Fruit fly (Drosophila melanogaster) whole organism, embryonic: ENCODE data around the gene lectin-29Ca.

Source experiments
- Abd-B ChIP-seq: fragments of 200-800 bp; sonication (Bioruptor generic); optimal IDR thresholded peaks from 2 replicates; lab custom pipeline; 2018; ENCODE audit warnings: missing biosample characterization, mild to moderate bottlenecking, missing genetic modification characterization, moderate library complexity
- Ada2b ChIP-seq: fragments of 200-800 bp; sonication (Bioruptor generic); IDR thresholded peaks from 2 replicates; pipeline ENCODE4 v1.3.6; 2022; ENCODE audit warnings: missing biosample characterization, missing genetic modification characterization
- Adf1 ChIP-seq: fragments of 200-800 bp; sonication (Bioruptor generic); IDR thresholded peaks from 2 replicates; pipeline ENCODE4 v1.3.6; 2022; ENCODE audit warnings: missing biosample characterization, missing genetic modification characterization
- BEAF-32 ChIP-seq: fragments of 200-800 bp; sonication (Bioruptor generic); optimal IDR thresholded peaks from 3 replicates; lab custom pipeline; 2017; ENCODE audit warnings: missing biosample characterization, missing genetic modification characterization, mild to moderate bottlenecking, moderate library complexity, missing genetic modification reagents
- Bdp1 ChIP-seq: fragments of 200-800 bp; sonication (Bioruptor generic); optimal IDR thresholded peaks from 3 replicates; lab custom pipeline; 2016; ENCODE audit warnings: missing biosample characterization, missing genetic modification characterization
- CG10147 ChIP-seq: fragments of 200-800 bp; sonication (Bioruptor generic); optimal IDR thresholded peaks from 2 replicates; lab custom pipeline; 2019; ENCODE audit warnings: missing biosample characterization, mild to moderate bottlenecking, missing genetic modification characterization, moderate library complexity
- CG10274 ChIP-seq: fragments of 200-800 bp; sonication (Bioruptor generic); optimal IDR thresholded peaks from 3 replicates; lab custom pipeline; 2017; ENCODE audit warnings: missing biosample characterization, mild to moderate bottlenecking, missing genetic modification characterization
- CG10565 ChIP-seq: fragments of 200-800 bp; sonication (Bioruptor generic); optimal IDR thresholded peaks from 3 replicates; lab custom pipeline; 2016; ENCODE audit warnings: missing biosample characterization, mild to moderate bottlenecking, missing genetic modification characterization
- CG14860 ChIP-seq: fragments of 200-800 bp; sonication (Bioruptor generic); IDR thresholded peaks from 3 replicates; pipeline ENCODE4 v1.3.6; 2022; ENCODE audit warnings: missing biosample characterization, missing genetic modification characterization; ENCODE audit not compliant: partially characterized antibody
- CG16863 ChIP-seq: fragments of 200-800 bp; sonication (Bioruptor generic); optimal IDR thresholded peaks from 3 replicates; lab custom pipeline; 2016; ENCODE audit warnings: missing biosample characterization, missing genetic modification characterization
- CG3065 ChIP-seq: fragments of 200-800 bp; sonication (Bioruptor generic); optimal IDR thresholded peaks from 2 replicates; lab custom pipeline; 2016; ENCODE audit warnings: missing biosample characterization, missing genetic modification characterization
- CG31441 ChIP-seq: fragments of 200-800 bp; sonication (Bioruptor generic); IDR thresholded peaks from 2 replicates; pipeline ENCODE4 v1.3.6; 2022; ENCODE audit warnings: missing biosample characterization, missing genetic modification characterization
- CG4328 ChIP-seq: fragments of 200-800 bp; sonication (Bioruptor generic); optimal IDR thresholded peaks from 3 replicates; lab custom pipeline; 2017; ENCODE audit warnings: missing biosample characterization, missing genetic modification reagents, missing genetic modification characterization
- CG4707 ChIP-seq: fragments of 200-800 bp; sonication (Bioruptor generic); optimal IDR thresholded peaks from 2 replicates; lab custom pipeline; 2018; ENCODE audit warnings: missing biosample characterization, mild to moderate bottlenecking, missing genetic modification characterization, moderate library complexity
- CG5953 ChIP-seq: fragments of 200-800 bp; sonication (Bioruptor generic); IDR thresholded peaks from 2 replicates; pipeline ENCODE4 v1.3.6; 2022; ENCODE audit warnings: missing biosample characterization, missing genetic modification characterization
- CG6272 ChIP-seq: fragments of 200-800 bp; sonication (Bioruptor generic); IDR thresholded peaks from 2 replicates; pipeline ENCODE4 v1.3.6; 2022; ENCODE audit warnings: missing biosample characterization, missing genetic modification characterization
- CG6654 ChIP-seq: fragments of 200-800 bp; sonication (Bioruptor generic); optimal IDR thresholded peaks from 2 replicates; lab custom pipeline; 2017; ENCODE audit warnings: missing biosample characterization, mild to moderate bottlenecking, missing genetic modification characterization
- CG6854 ChIP-seq: fragments of 200-800 bp; sonication (Bioruptor generic); optimal IDR thresholded peaks from 3 replicates; lab custom pipeline; 2017; ENCODE audit warnings: missing biosample characterization, mild to moderate bottlenecking, missing genetic modification characterization
- CG9437 ChIP-seq: fragments of 200-800 bp; sonication (Bioruptor generic); optimal IDR thresholded peaks from 2 replicates; lab custom pipeline; 2018; ENCODE audit warnings: missing biosample characterization, mild to moderate bottlenecking, missing genetic modification characterization
- CG9727 ChIP-seq: fragments of 200-800 bp; sonication (Bioruptor generic); optimal IDR thresholded peaks from 3 replicates; lab custom pipeline; 2017; ENCODE audit warnings: missing biosample characterization, mild to moderate bottlenecking, missing genetic modification characterization
- Doc3 ChIP-seq: fragments of 200-800 bp; sonication (Bioruptor generic); IDR thresholded peaks from 3 replicates; pipeline ENCODE4 v1.3.6; 2022; ENCODE audit warnings: missing biosample characterization, missing genetic modification characterization; ENCODE audit not compliant: partially characterized antibody
- Gsc ChIP-seq: fragments of 200-800 bp; sonication (Bioruptor generic); IDR thresholded peaks from 2 replicates; pipeline ENCODE4 v1.3.6; 2022; ENCODE audit warnings: missing biosample characterization, missing genetic modification characterization
- HmgZ ChIP-seq: fragments of 200-800 bp; sonication (Bioruptor generic); optimal IDR thresholded peaks from 2 replicates; lab custom pipeline; 2018; ENCODE audit warnings: missing biosample characterization, mild to moderate bottlenecking, missing genetic modification characterization
- Hmx ChIP-seq: fragments of 200-800 bp; sonication (Bioruptor generic); optimal IDR thresholded peaks from 2 replicates; lab custom pipeline; 2016; ENCODE audit warnings: missing biosample characterization, missing genetic modification characterization
- Mes4 ChIP-seq: fragments of 200-800 bp; sonication (Bioruptor generic); optimal IDR thresholded peaks from 2 replicates; lab custom pipeline; 2016; ENCODE audit warnings: missing biosample characterization, missing genetic modification characterization
- NK7.1 ChIP-seq: fragments of 200-800 bp; sonication (Bioruptor generic); optimal IDR thresholded peaks from 3 replicates; lab custom pipeline; 2016; ENCODE audit warnings: missing biosample characterization, missing genetic modification characterization
- Opbp ChIP-seq: fragments of 200-800 bp; sonication (Bioruptor generic); IDR thresholded peaks from 3 replicates; pipeline ENCODE4 v1.3.6; 2022; ENCODE audit warnings: missing biosample characterization, missing genetic modification characterization; ENCODE audit not compliant: partially characterized antibody
- Ravus ChIP-seq: fragments of 200-800 bp; sonication (Bioruptor generic); IDR thresholded peaks from 2 replicates; pipeline ENCODE4 v1.3.6; 2022; ENCODE audit warnings: missing biosample characterization, missing genetic modification characterization
- Rfx ChIP-seq: fragments of 200-800 bp; sonication (Bioruptor generic); IDR thresholded peaks from 2 replicates; pipeline ENCODE4 v1.3.6; 2022; ENCODE audit warnings: missing biosample characterization, missing genetic modification characterization
- cad ChIP-seq: fragments of >200 bp; optimal IDR thresholded peaks from 2 replicates; lab custom pipeline; 2017; ENCODE audit warnings: missing biosample characterization, missing genetic modification characterization
- cwo ChIP-seq: fragments of 200-800 bp; sonication (Bioruptor generic); optimal IDR thresholded peaks from 3 replicates; lab custom pipeline; 2017; ENCODE audit warnings: missing biosample characterization, missing genetic modification characterization, mild to moderate bottlenecking, moderate library complexity, missing genetic modification reagents
- disco-r ChIP-seq: fragments of 200-800 bp; sonication (Bioruptor generic); optimal IDR thresholded peaks from 2 replicates; lab custom pipeline; 2016; ENCODE audit warnings: missing biosample characterization, missing genetic modification characterization
- dmrt99B ChIP-seq: fragments of 200-800 bp; sonication (Bioruptor generic); optimal IDR thresholded peaks from 2 replicates; lab custom pipeline; 2018; ENCODE audit warnings: missing biosample characterization, mild to moderate bottlenecking, missing genetic modification characterization, moderate library complexity
- emc ChIP-seq: fragments of 200-800 bp; sonication (Bioruptor generic); optimal IDR thresholded peaks from 2 replicates; lab custom pipeline; 2016; ENCODE audit warnings: missing biosample characterization, missing genetic modification characterization
- ems ChIP-seq: fragments of 200-800 bp; sonication (Bioruptor generic); optimal IDR thresholded peaks from 3 replicates; lab custom pipeline; 2016; ENCODE audit warnings: missing biosample characterization, missing genetic modification characterization
- fd3F ChIP-seq: fragments of 200-800 bp; sonication (Bioruptor generic); optimal IDR thresholded peaks from 2 replicates; lab custom pipeline; 2018; ENCODE audit warnings: missing biosample characterization, mild to moderate bottlenecking, missing genetic modification characterization, moderate library complexity
- gem ChIP-seq: fragments of 200-800 bp; sonication (Bioruptor generic); optimal IDR thresholded peaks from 2 replicates; lab custom pipeline; 2019; ENCODE audit warnings: missing biosample characterization, mild to moderate bottlenecking, missing genetic modification characterization, moderate library complexity
- gsb-n ChIP-seq: fragments of 200-800 bp; sonication (Bioruptor generic); optimal IDR thresholded peaks from 3 replicates; lab custom pipeline; 2018; ENCODE audit warnings: missing biosample characterization, mild to moderate bottlenecking, missing genetic modification characterization
- hb ChIP-seq: fragments of 200-800 bp; sonication (Bioruptor generic); IDR thresholded peaks from 3 replicates; pipeline ENCODE4 v1.3.6; 2022; ENCODE audit warnings: missing biosample characterization, missing genetic modification characterization; ENCODE audit not compliant: partially characterized antibody
- hth ChIP-seq: fragments of >200 bp; optimal IDR thresholded peaks from 2 replicates; lab custom pipeline; 2017; ENCODE audit warnings: inconsistent platforms
- kay ChIP-seq: fragments of 200-800 bp; sonication (Bioruptor generic); optimal IDR thresholded peaks from 2 replicates; lab custom pipeline; 2016; ENCODE audit warnings: missing biosample characterization, missing genetic modification characterization
- lab ChIP-seq: fragments of 200-800 bp; sonication (Bioruptor generic); optimal IDR thresholded peaks from 3 replicates; lab custom pipeline; 2017; ENCODE audit warnings: missing biosample characterization, missing genetic modification characterization, mild to moderate bottlenecking, moderate library complexity, missing genetic modification reagents
- nerfin-2 ChIP-seq: fragments of 200-800 bp; sonication (Bioruptor generic); IDR thresholded peaks from 2 replicates; pipeline ENCODE4 v1.3.6; 2022; ENCODE audit warnings: missing biosample characterization, missing genetic modification characterization; ENCODE audit not compliant: partially characterized antibody
- pho ChIP-seq: fragments of 200-800 bp; sonication (Bioruptor generic); optimal IDR thresholded peaks from 2 replicates; lab custom pipeline; 2016; ENCODE audit warnings: missing biosample characterization, missing genetic modification characterization
- shn ChIP-seq: fragments of 200-800 bp; sonication (Bioruptor generic); optimal IDR thresholded peaks from 3 replicates; lab custom pipeline; 2016; ENCODE audit warnings: missing biosample characterization, missing genetic modification characterization
- sim ChIP-seq: fragments of 200-800 bp; sonication (Bioruptor generic); IDR thresholded peaks from 2 replicates; pipeline ENCODE4 v1.3.6; 2022; ENCODE audit warnings: missing biosample characterization, missing genetic modification characterization
- vnd ChIP-seq: fragments of 200-800 bp; sonication (Bioruptor generic); IDR thresholded peaks from 3 replicates; pipeline ENCODE4 v1.3.6; 2022; ENCODE audit warnings: missing biosample characterization, missing genetic modification characterization; ENCODE audit not compliant: partially characterized antibody
- z ChIP-seq: fragments of 200-800 bp; sonication (Bioruptor generic); IDR thresholded peaks from 3 replicates; pipeline ENCODE4 v1.3.6; 2022; ENCODE audit warnings: missing biosample characterization, missing genetic modification characterization
- zf30C ChIP-seq: fragments of 200-800 bp; sonication (Bioruptor generic); optimal IDR thresholded peaks from 3 replicates; lab custom pipeline; 2018; ENCODE audit warnings: missing biosample characterization, mild to moderate bottlenecking, missing genetic modification characterization
- zfh1 ChIP-seq: fragments of 200-800 bp; sonication (Bioruptor generic); IDR thresholded peaks from 3 replicates; pipeline ENCODE4 v1.3.6; 2022; ENCODE audit warnings: missing biosample characterization, missing genetic modification characterization

lectin-29Ca gene

dm6 chr2L:8416350-8417046, 22.4 kb upstream of the lectin-29Ca start (continued):
- TF ChIP-seq CG6272 (GFP tag; lab: Robert Waterston, UW) = no peak
- TF ChIP-seq hth = no peak
- TF ChIP-seq hb (GFP tag; lab: Robert Waterston, UW) = no peak
- no peak for TF ChIP-seq CG9437
- no peak for TF ChIP-seq fd3F (GFP tag; lab: Kevin White, UChicago)
- TF ChIP-seq CG10565 (GFP tag; lab: Kevin White, UChicago) = no peak
- TF ChIP-seq Ravus = no peak
- no peak for TF ChIP-seq Ada2b (GFP tag; lab: Robert Waterston, UW)
- peak; percentile 1 for TF ChIP-seq gem (tag; lab: Kevin White, UChicago)
- TF ChIP-seq zf30C (GFP tag; lab: Kevin White, UChicago) = no peak
- TF ChIP-seq zfh1 (GFP tag; lab: Robert Waterston, UW) = 0 out of 3 replicates have a peak, but pooled peaks have one; percentile 2
- TF ChIP-seq z (GFP tag; lab: Robert Waterston, UW) = peak; percentile 70; the same call in 2 of the 3 replicates
- TF ChIP-seq CG16863 (GFP tag; lab: Kevin White, UChicago) = no peak
- no peak for TF ChIP-seq CG3065
- no peak for TF ChIP-seq CG6854 (GFP tag; lab: Kevin White, UChicago)
- TF ChIP-seq kay (GFP tag; lab: Kevin White, UChicago) = no peak
- no peak for TF ChIP-seq Mes4
- no peak for TF ChIP-seq Doc3 (GFP tag; lab: Robert Waterston, UW)
- TF ChIP-seq Adf1 = peak; percentile 98
- TF ChIP-seq emc (GFP tag; lab: Kevin White, UChicago) = no peak
- TF ChIP-seq Hmx (GFP tag; lab: Kevin White, UChicago) = no peak
- TF ChIP-seq Opbp = peak; percentile 11; the same call in 1 of the 3 replicates
- no peak for TF ChIP-seq CG10147 (GFP tag; lab: Kevin White, UChicago)
- TF ChIP-seq vnd (GFP tag; lab: Robert Waterston, UW) = no peak
- no peak for TF ChIP-seq NK7.1
- TF ChIP-seq shn (GFP tag; lab: Kevin White, UChicago) = no peak
- no peak for TF ChIP-seq CG4707
- TF ChIP-seq cad (GFP tag; lab: Kevin White, UChicago) = no peak
- peak; percentile 22 for TF ChIP-seq CG9727 (GFP tag; lab: Kevin White, UChicago)
- TF ChIP-seq disco-r = no peak
- no peak for TF ChIP-seq CG5953 (GFP tag; lab: Robert Waterston, UW)
- no peak for TF ChIP-seq CG31441 (GFP tag; lab: Robert Waterston, UW)
- no peak for TF ChIP-seq HmgZ (tag; lab: Kevin White, UChicago)
- no peak for TF ChIP-seq dmrt99B
- TF ChIP-seq cwo (GFP tag; lab: Kevin White, UChicago) = no peak
- no peak for TF ChIP-seq CG10274 (GFP tag; lab: Kevin White, UChicago)
- no peak for TF ChIP-seq CG6654 (GFP tag; lab: Kevin White, UChicago)
- TF ChIP-seq Abd-B (GFP tag; lab: Kevin White, UChicago) = no peak
- TF ChIP-seq gsb-n (tag; lab: Kevin White, UChicago) = no peak
- TF ChIP-seq sim = 0 out of 2 replicates have a peak, but pooled peaks have one; percentile 5
- no peak for TF ChIP-seq BEAF-32 (GFP tag; lab: Kevin White, UChicago)
- TF ChIP-seq pho (GFP tag; lab: Kevin White, UChicago) = no peak
- TF ChIP-seq Bdp1 = no peak
- no peak for TF ChIP-seq CG4328 (GFP tag; lab: Kevin White, UChicago)
- no peak for TF ChIP-seq lab (GFP tag; lab: Kevin White, UChicago)
- no peak for TF ChIP-seq nerfin-2
- no peak for TF ChIP-seq Rfx
- no peak for TF ChIP-seq Gsc
- TF ChIP-seq CG14860 (GFP tag; lab: Robert Waterston, UW) = no peak
- TF ChIP-seq ems (GFP tag; lab: Kevin White, UChicago) = no peak
